Fruit fly (Drosophila melanogaster) whole organism: ENCODE data around the gene CG34140.

Experiments
- CG8478 ChIP-seq: fragments of >200 bp; optimal IDR thresholded peaks from 2 replicates; lab custom pipeline; 2018; ENCODE audit warnings: inconsistent platforms
- Dll ChIP-seq: fragments of >200 bp; optimal IDR thresholded peaks from 2 replicates; lab custom pipeline; 2017
- EcR ChIP-seq, 2 experiments: fragments of >200 bp; optimal IDR thresholded peaks; 2 replicates each; lab custom pipeline; 2017; ENCODE audit warnings: missing biosample characterization in 2 of 2, missing genetic modification characterization in 2 of 2, missing genetic modification reagents in 2 of 2
- pan ChIP-seq: fragments of >200 bp; optimal IDR thresholded peaks from 2 replicates; lab custom pipeline; 2017
- usp ChIP-seq: fragments of >200 bp; optimal IDR thresholded peaks from 2 replicates; lab custom pipeline; 2017; ENCODE audit warnings: missing biosample characterization, missing genetic modification characterization, mixed read lengths

DNA sequence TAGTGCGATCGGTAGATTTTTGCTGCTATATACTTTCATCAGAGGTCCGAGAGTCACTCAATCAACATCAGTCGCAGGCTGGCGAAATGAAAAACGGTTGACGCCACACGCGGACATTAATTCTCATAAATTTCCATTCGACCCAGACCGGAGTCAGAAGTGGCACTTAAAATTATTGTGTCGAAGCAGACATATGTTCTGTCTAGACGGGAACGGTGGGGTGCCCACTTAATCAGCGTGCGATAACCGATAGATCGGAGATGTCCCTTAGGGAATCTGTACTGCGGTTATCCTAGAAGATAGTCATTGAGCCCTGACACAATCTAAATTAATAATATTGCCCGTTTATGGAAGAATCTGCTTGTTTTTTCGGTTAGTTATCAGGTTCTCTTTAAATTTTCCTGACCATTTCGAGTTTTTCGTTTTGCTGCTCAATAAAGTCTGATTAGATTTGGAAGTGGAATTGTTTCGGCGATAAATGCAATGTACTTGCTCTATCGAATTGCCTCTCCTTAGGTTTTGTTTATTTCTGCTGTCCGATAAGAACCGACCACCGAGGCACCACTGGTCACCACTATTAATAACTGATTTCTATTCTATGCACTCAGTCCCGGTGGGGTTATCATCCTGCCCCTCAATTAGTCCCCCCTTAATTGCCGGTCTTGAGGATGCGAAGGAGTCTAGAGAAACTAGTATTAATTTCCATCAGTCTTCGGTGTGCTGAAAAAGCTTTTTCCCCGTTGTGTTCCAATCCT lies 22.2 kb downstream of the CG34140 start:
- no peak for TF ChIP-seq Dll
- no peak for TF ChIP-seq pan (lab: Kevin White, UChicago)
- no peak for TF ChIP-seq CG8478 (lab: Kevin White, UChicago)
- TF ChIP-seq usp (GFP tag; lab: Kevin White, UChicago), result no peak
- TF ChIP-seq EcR (GFP tag; optimal IDR thresholded peaks at IDR 0.05; lab: Kevin White, UChicago), result no peak
